Fruit fly (Drosophila melanogaster): Measurements from ENCODE around the gene CheB38c.

The CheB38c gene

DNA sequence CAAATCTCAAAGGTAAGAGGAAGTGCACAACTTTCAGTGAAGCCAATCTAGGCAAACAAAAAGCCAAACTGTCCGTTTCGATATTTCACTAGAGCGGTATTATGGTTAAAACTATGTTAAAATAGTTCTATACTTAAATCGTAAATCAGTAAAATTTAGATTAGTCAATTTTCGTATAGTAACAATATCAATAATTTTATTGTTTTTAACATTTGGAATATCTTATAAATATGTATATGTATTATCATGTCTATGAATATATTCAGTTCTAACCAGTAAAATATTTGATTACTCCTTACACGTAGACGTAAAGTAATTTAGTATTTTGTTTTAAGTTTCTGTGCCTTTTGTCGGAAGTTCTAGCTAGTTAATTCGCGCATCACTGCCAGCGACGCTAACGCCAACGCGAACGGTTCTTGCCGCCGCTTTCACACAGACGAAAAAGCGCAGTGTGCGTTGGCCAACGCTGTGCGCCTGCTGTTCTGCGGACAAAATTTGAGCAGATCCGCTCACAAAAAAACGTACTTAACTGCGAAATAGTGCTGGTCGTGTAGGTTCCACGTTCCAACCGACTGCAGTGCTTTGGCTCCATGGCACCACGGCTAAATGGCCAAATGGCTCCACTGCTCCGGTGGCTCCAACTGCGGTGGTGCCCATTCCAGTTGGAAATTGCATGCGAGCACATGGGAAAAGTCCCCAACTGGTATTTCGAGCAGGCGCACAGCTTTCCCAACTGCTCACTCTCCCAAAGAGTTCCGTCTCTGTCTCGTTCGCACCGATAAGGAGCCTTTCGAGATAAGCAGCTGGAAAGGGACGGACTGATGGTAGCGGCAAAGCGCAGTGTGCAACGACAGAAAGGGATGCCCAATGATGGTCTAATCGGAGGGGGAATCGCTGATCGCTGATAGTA is 2.8 kb upstream of the CheB38c start:
- no peak for TF ChIP-seq dsf (GFP tag; optimal IDR thresholded peaks at IDR 0.05; ENCODE audit: borderline replicate concordance)
- TF ChIP-seq br (GFP tag; optimal IDR thresholded peaks at IDR 0.05): peak; percentile 59
- peak; percentile 0 for TF ChIP-seq fru (GFP tag; optimal IDR thresholded peaks at IDR 0.05)
- TF ChIP-seq usp (GFP tag; optimal IDR thresholded peaks at IDR 0.05): no peak
- no peak for TF ChIP-seq foxo (GFP tag; optimal IDR thresholded peaks at IDR 0.05)
- TF ChIP-seq Hnf4 (GFP tag; optimal IDR thresholded peaks at IDR 0.05): no peak
- TF ChIP-seq Mio (GFP tag; optimal IDR thresholded peaks at IDR 0.05): no peak
- no peak for TF ChIP-seq N (GFP tag; optimal IDR thresholded peaks at IDR 0.05)
- peak; percentile 65 for TF ChIP-seq CrebA (GFP tag; optimal IDR thresholded peaks at IDR 0.05; ENCODE audit: borderline replicate concordance)
- no peak for TF ChIP-seq dmrt93B (GFP tag; optimal IDR thresholded peaks at IDR 0.05)
- TF ChIP-seq Sp1 (GFP tag; optimal IDR thresholded peaks at IDR 0.05): peak; percentile 13
- TF ChIP-seq psq (GFP tag; optimal IDR thresholded peaks at IDR 0.05): peak; percentile 13
- TF ChIP-seq HLH106 (tag; optimal IDR thresholded peaks at IDR 0.05): peak; percentile 49
- peak; percentile 92 for TF ChIP-seq Dif (GFP tag; optimal IDR thresholded peaks at IDR 0.05; ENCODE audit: partially characterized antibody)
- TF ChIP-seq rgr (GFP tag; optimal IDR thresholded peaks at IDR 0.05): peak; percentile 33
- peak; percentile 70 for TF ChIP-seq jim (GFP tag; optimal IDR thresholded peaks at IDR 0.05)
- TF ChIP-seq CG32264 (GFP tag; optimal IDR thresholded peaks at IDR 0.05): no peak
- no peak for TF ChIP-seq CG9705 (GFP tag; optimal IDR thresholded peaks at IDR 0.05)
- peak; percentile 33 for TF ChIP-seq Hr83 (GFP tag; optimal IDR thresholded peaks at IDR 0.05; ENCODE audit: poor library complexity, severe bottlenecking)
- TF ChIP-seq dl (GFP tag; optimal IDR thresholded peaks at IDR 0.05; ENCODE audit: insufficient read depth in 1 of 2, partially characterized antibody in 2 of 2): peak; percentile 76 to 79
- TF ChIP-seq GATAd (GFP tag; optimal IDR thresholded peaks at IDR 0.05): peak; percentile 92
- no peak for TF ChIP-seq OdsH (GFP tag; optimal IDR thresholded peaks at IDR 0.05)
- TF ChIP-seq Rel (GFP tag; optimal IDR thresholded peaks at IDR 0.05): peak; percentile 84
- peak; percentile 100 for TF ChIP-seq Rel (tag; optimal IDR thresholded peaks at IDR 0.05)
- TF ChIP-seq Vsx2 (GFP tag; optimal IDR thresholded peaks at IDR 0.05; ENCODE audit: partially characterized antibody): peak; percentile 74
- no peak for TF ChIP-seq Abd-B (GFP tag; optimal IDR thresholded peaks at IDR 0.05)
- TF ChIP-seq Dfd (GFP tag; optimal IDR thresholded peaks at IDR 0.05): no peak
- no peak for TF ChIP-seq pan (optimal IDR thresholded peaks at IDR 0.05)
- no peak for TF ChIP-seq Hr78 (GFP tag; optimal IDR thresholded peaks at IDR 0.05)
- no peak for TF ChIP-seq tai (GFP tag; optimal IDR thresholded peaks at IDR 0.05)
- no peak for TF ChIP-seq ey (GFP tag; optimal IDR thresholded peaks at IDR 0.05)
- TF ChIP-seq brk (GFP tag; optimal IDR thresholded peaks at IDR 0.05): peak; percentile 6
- peak; percentile 48 for TF ChIP-seq woc (GFP tag; optimal IDR thresholded peaks at IDR 0.05)
- no peak for TF ChIP-seq sage (GFP tag; optimal IDR thresholded peaks at IDR 0.05)
- TF ChIP-seq sv (GFP tag; optimal IDR thresholded peaks at IDR 0.05): no peak
- TF ChIP-seq Myc (optimal IDR thresholded peaks at IDR 0.05): peak; percentile 91
- TF ChIP-seq lola (GFP tag; optimal IDR thresholded peaks at IDR 0.05): no peak
- peak; percentile 68 for TF ChIP-seq h (GFP tag; optimal IDR thresholded peaks at IDR 0.05)
- TF ChIP-seq Jra (GFP tag; optimal IDR thresholded peaks at IDR 0.05): no peak

DNA sequence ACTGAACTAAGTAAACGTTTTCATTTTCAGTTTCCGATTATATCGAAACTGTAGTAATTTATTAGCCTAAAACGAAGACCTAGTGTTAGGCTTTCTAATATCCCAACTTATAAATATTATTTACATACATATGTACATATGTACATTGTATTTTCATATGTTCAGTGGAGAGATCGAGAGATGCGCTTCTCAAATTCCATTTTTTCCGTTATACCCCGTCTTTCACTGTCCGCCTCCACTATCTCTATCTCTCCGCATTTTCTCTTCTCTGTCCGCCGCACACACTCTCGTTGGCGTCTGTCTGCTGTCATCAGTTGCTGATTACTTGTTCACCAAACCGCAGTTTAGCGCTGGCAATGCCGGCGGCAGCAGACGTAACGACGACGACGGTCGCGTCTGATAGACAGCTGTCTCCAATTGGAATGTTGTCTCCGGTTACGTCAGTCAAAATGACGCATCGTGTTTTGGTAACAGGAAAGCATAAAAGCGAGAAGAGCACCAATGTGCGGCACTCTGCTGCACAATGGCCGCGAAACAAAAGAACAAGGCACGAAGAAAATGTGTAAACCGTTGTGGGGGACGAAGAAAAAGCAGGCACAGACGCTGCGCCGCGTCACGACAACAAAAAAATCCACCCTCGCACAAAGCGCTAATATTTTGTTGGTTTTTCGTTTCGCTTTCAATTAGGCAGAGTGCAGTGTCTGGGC is 2.0 kb upstream of the CheB38c start, which contains the start of gene CG9331:
Gene CG9331, plus strand, starts transcription at position 340 of the 707 bp plus-strand sequence.
- peak; percentile 14 for TF ChIP-seq psq (GFP tag; optimal IDR thresholded peaks at IDR 0.05)
- no peak for TF ChIP-seq brk (GFP tag; optimal IDR thresholded peaks at IDR 0.05)
- TF ChIP-seq HLH106 (tag; optimal IDR thresholded peaks at IDR 0.05): no peak
- no peak for TF ChIP-seq Mio (GFP tag; optimal IDR thresholded peaks at IDR 0.05)
- TF ChIP-seq fru (GFP tag; optimal IDR thresholded peaks at IDR 0.05): no peak
- TF ChIP-seq jim (GFP tag; optimal IDR thresholded peaks at IDR 0.05): no peak
- no peak for TF ChIP-seq Hr78 (GFP tag; optimal IDR thresholded peaks at IDR 0.05)
- TF ChIP-seq h (GFP tag; optimal IDR thresholded peaks at IDR 0.05): no peak
- no peak for TF ChIP-seq Dfd (GFP tag; optimal IDR thresholded peaks at IDR 0.05)
- TF ChIP-seq dsf (GFP tag; optimal IDR thresholded peaks at IDR 0.05; ENCODE audit: borderline replicate concordance): no peak
- TF ChIP-seq pan (optimal IDR thresholded peaks at IDR 0.05): no peak
- peak; percentile 38 for TF ChIP-seq Dif (GFP tag; optimal IDR thresholded peaks at IDR 0.05; ENCODE audit: partially characterized antibody)
- TF ChIP-seq foxo (GFP tag; optimal IDR thresholded peaks at IDR 0.05): no peak
- no peak for TF ChIP-seq Jra (GFP tag; optimal IDR thresholded peaks at IDR 0.05)
- TF ChIP-seq Rel (GFP tag; optimal IDR thresholded peaks at IDR 0.05): no peak
- TF ChIP-seq Rel (tag; optimal IDR thresholded peaks at IDR 0.05): peak; percentile 56
- TF ChIP-seq Sp1 (GFP tag; optimal IDR thresholded peaks at IDR 0.05): no peak
- TF ChIP-seq CG9705 (GFP tag; optimal IDR thresholded peaks at IDR 0.05): no peak
- TF ChIP-seq br (GFP tag; optimal IDR thresholded peaks at IDR 0.05): no peak
- TF ChIP-seq woc (GFP tag; optimal IDR thresholded peaks at IDR 0.05): peak; percentile 5
- no peak for TF ChIP-seq sage (GFP tag; optimal IDR thresholded peaks at IDR 0.05)
- TF ChIP-seq Abd-B (GFP tag; optimal IDR thresholded peaks at IDR 0.05): no peak
- peak in 1 of 2 experiments; percentile 59 for TF ChIP-seq dl (GFP tag; optimal IDR thresholded peaks at IDR 0.05; ENCODE audit: insufficient read depth in 1 of 2, partially characterized antibody in 2 of 2)
- peak; percentile 53 for TF ChIP-seq Vsx2 (GFP tag; optimal IDR thresholded peaks at IDR 0.05; ENCODE audit: partially characterized antibody)

All from whole organism, wandering third instar larva.